Worm (Caenorhabditis elegans) whole organism, late embryonic: Measurements from ENCODE around the gene nhr-46.

Experiments
- C38D4.7 ChIP-seq: fragments of 200-800 bp; sonication (Bioruptor generic); optimal IDR thresholded peaks from 2 replicates; lab custom pipeline; 2018; ENCODE audit warnings: mild to moderate bottlenecking, missing genetic modification characterization, moderate library complexity, missing compliant biosample characterization
- ceh-24 ChIP-seq: sonication (generic microtip); optimal IDR thresholded peaks from 2 replicates; lab custom pipeline; 2016; ENCODE audit warnings: mild to moderate bottlenecking, missing genetic modification characterization, missing compliant biosample characterization
- ceh-30 ChIP-seq: fragments of 150-350 bp; optimal IDR thresholded peaks from 2 replicates; lab custom pipeline; 2014; ENCODE audit warnings: missing biosample characterization, missing genetic modification characterization
- ceh-45 ChIP-seq: fragments of 200-800 bp; sonication (Bioruptor generic); IDR thresholded peaks from 2 replicates; pipeline ENCODE4 v1.3.6; 2022; ENCODE audit warnings: missing genetic modification reagents, missing genetic modification characterization, missing compliant biosample characterization
- ets-4 ChIP-seq: sonication (generic microtip); optimal IDR thresholded peaks from 2 replicates; lab custom pipeline; 2016; ENCODE audit warnings: missing genetic modification characterization, missing compliant biosample characterization
- fkh-6 ChIP-seq: sonication (generic microtip); optimal IDR thresholded peaks from 2 replicates; lab custom pipeline; 2016; ENCODE audit warnings: missing genetic modification characterization, missing compliant biosample characterization
- hlh-6 ChIP-seq: sonication (generic microtip); optimal IDR thresholded peaks from 2 replicates; lab custom pipeline; 2016; ENCODE audit warnings: missing genotype, missing genetic modification characterization, missing compliant biosample characterization
- hlh-8 ChIP-seq: sonication (generic microtip); optimal IDR thresholded peaks from 2 replicates; lab custom pipeline; 2016; ENCODE audit warnings: missing genotype, missing genetic modification characterization, missing compliant biosample characterization
- lin-11 ChIP-seq: fragments of 200-800 bp; sonication (Bioruptor generic); optimal IDR thresholded peaks from 2 replicates; lab custom pipeline; 2018; ENCODE audit warnings: mild to moderate bottlenecking, missing genetic modification characterization, missing compliant biosample characterization
- nfya-1 ChIP-seq: sonication (generic microtip); optimal IDR thresholded peaks from 2 replicates; lab custom pipeline; 2017; ENCODE audit warnings: missing genetic modification characterization, mild to moderate bottlenecking, missing compliant biosample characterization, antibody characterized with exemption, moderate library complexity
- nhr-11 ChIP-seq: fragments of 150-350 bp; optimal IDR thresholded peaks from 2 replicates; lab custom pipeline; 2014; ENCODE audit warnings: missing biosample characterization, missing genetic modification characterization
- pax-1 ChIP-seq: fragments of 150-350 bp; optimal IDR thresholded peaks from 2 replicates; lab custom pipeline; 2014; ENCODE audit warnings: missing biosample characterization, missing genetic modification characterization
- pqm-1 ChIP-seq: sonication (generic microtip); optimal IDR thresholded peaks from 2 replicates; lab custom pipeline; 2016; ENCODE audit warnings: missing genetic modification characterization, missing compliant biosample characterization
- unc-42 ChIP-seq: sonication (generic microtip); optimal IDR thresholded peaks from 2 replicates; lab custom pipeline; 2016; ENCODE audit warnings: missing genotype, missing genetic modification characterization, missing compliant biosample characterization

ce11 chrIV:5764392-5764791, 6.7 kb upstream of the nhr-46 start:
- TF ChIP-seq pqm-1 (tag; lab: Kevin White, UChicago) (no peak), fkh-6 (tag; lab: Kevin White, UChicago) (no peak), hlh-8 (tag; lab: Kevin White, UChicago) (no peak), hlh-6 (no peak), ceh-30 (tag; lab: Kevin White, UChicago) (no peak), unc-42 (tag; lab: Kevin White, UChicago) (no peak), lin-11 (tag; lab: Kevin White, UChicago) (no peak), ets-4 (tag; lab: Kevin White, UChicago) (no peak), C38D4.7 (GFP tag; lab: Kevin White, UChicago) (no peak), ceh-45 (GFP tag; lab: Robert Waterston, UW) (no peak), pax-1 (no peak), nhr-11 (tag; lab: Kevin White, UChicago) (no peak), ceh-24 (tag; lab: Kevin White, UChicago) (no peak), nfya-1 (no peak)
